Worm (Caenorhabditis elegans) whole organism, L2 larva: ENCODE measurements around the gene Y57E12B.11.

Experiments
- F13H6.1 ChIP-seq: sonication (generic microtip); optimal IDR thresholded peaks from 2 replicates; lab custom pipeline; 2016; ENCODE audit warnings: missing genetic modification characterization, missing compliant biosample characterization
- R02D3.7 ChIP-seq: fragments of 150-350 bp; optimal IDR thresholded peaks from 2 replicates; lab custom pipeline; 2014; ENCODE audit warnings: missing biosample characterization, missing genetic modification characterization
- blmp-1 ChIP-seq: sonication (generic microtip); optimal IDR thresholded peaks from 2 replicates; lab custom pipeline; 2017; ENCODE audit warnings: missing genetic modification characterization, mild to moderate bottlenecking, missing compliant biosample characterization, antibody characterized with exemption, moderate library complexity; ENCODE audit not compliant: insufficient read depth
- ceh-16 ChIP-seq: fragments of 150-350 bp; optimal IDR thresholded peaks from 2 replicates; lab custom pipeline; 2014; ENCODE audit warnings: missing biosample characterization, missing genetic modification characterization
- ceh-82 ChIP-seq: fragments of 150-350 bp; optimal IDR thresholded peaks from 2 replicates; lab custom pipeline; 2014; ENCODE audit warnings: missing biosample characterization, missing genetic modification characterization
- crh-2 ChIP-seq: sonication (generic microtip); optimal IDR thresholded peaks from 2 replicates; lab custom pipeline; 2017; ENCODE audit warnings: missing biosample characterization, missing genetic modification characterization
- mbf-1 ChIP-seq: sonication (generic microtip); optimal IDR thresholded peaks from 2 replicates; lab custom pipeline; 2017; ENCODE audit warnings: missing biosample characterization, missing genetic modification characterization
- mdl-1 ChIP-seq, 2 experiments: fragments of 150-350 bp in 1 of 2; sonication (generic microtip) in 1 of 2; optimal IDR thresholded peaks; 2 replicates each; lab custom pipeline; 2017; ENCODE audit warnings: missing biosample characterization in 2 of 2, missing genetic modification characterization in 2 of 2
- nhr-10 ChIP-seq: sonication (generic microtip); optimal IDR thresholded peaks from 2 replicates; lab custom pipeline; 2017; ENCODE audit warnings: missing biosample characterization, missing genetic modification characterization
- nhr-11 ChIP-seq: fragments of 150-350 bp; optimal IDR thresholded peaks from 2 replicates; lab custom pipeline; 2014; ENCODE audit warnings: missing biosample characterization, missing genetic modification characterization
- nhr-23 ChIP-seq: fragments of 150-350 bp; optimal IDR thresholded peaks from 2 replicates; lab custom pipeline; 2014; ENCODE audit warnings: missing biosample characterization, missing genetic modification reagents, missing genetic modification characterization
- skn-1 ChIP-seq: sonication (generic microtip); optimal IDR thresholded peaks from 2 replicates; lab custom pipeline; 2017; ENCODE audit warnings: missing biosample characterization, missing genetic modification characterization
- sma-3 ChIP-seq: sonication (generic microtip); optimal IDR thresholded peaks from 2 replicates; lab custom pipeline; 2016; ENCODE audit warnings: missing genetic modification reagents, missing genetic modification characterization, missing compliant biosample characterization
- sma-9 ChIP-seq, 2 experiments: fragments of 150-350 bp in 1 of 2; sonication (generic microtip) in 1 of 2; optimal IDR thresholded peaks; 2 replicates each; lab custom pipeline; 2014 to 2016; ENCODE audit warnings: missing genetic modification characterization in 2 of 2, mild to moderate bottlenecking in 1 of 2, missing biosample characterization in 1 of 2, missing compliant biosample characterization in 1 of 2, missing genetic modification reagents in 1 of 2, moderate library complexity in 1 of 2

Gene Y57E12B.11

DNA sequence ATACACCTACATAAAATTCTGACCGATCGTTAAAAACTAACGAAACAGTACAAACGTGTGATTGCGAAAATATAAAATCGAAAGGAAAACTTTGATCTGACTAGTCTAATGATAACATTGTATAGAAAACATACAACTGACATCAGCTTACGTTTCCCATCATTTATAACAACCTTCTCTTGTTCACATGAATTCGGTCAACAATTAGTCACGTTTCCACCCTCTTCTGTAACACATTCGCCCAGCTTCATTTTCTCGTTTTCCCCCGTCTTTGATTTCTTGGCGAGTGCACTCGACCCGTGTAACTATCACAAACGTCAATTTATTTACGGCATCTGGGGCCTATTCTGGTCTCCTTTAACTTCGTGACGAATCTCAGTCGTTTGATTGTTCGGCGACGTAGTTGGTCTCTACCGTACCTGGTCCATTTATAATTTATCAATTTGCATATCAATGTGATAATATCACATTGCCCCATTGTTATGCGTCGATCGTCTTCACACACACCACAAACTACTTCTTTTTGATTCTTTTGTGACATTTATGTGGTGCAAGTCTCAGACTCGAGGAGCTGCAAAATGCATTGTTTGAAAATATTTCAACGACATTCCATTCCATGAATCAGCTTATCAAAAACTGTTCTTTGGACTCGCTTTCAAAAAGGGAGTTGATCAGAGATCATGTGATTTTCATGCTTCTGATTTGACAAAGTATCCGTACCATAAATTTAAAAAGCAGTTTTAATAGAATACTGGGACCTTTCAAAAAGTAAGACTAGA is 48.7 kb downstream of the Y57E12B.11 start:
- TF ChIP-seq F13H6.1 (tag; lab: Kevin White, UChicago), result no peak
- no peak for TF ChIP-seq sma-3 (GFP tag; lab: Kevin White, UChicago)
- no peak for TF ChIP-seq skn-1 (tag; lab: Kevin White, UChicago)
- TF ChIP-seq nhr-23 (tag; lab: Kevin White, UChicago), result no peak
- no peak for TF ChIP-seq ceh-82 (tag; lab: Kevin White, UChicago)
- peak; percentile 23 for TF ChIP-seq crh-2 (tag; lab: Kevin White, UChicago)
- no peak for TF ChIP-seq mdl-1 (tag; optimal IDR thresholded peaks at IDR 0.05; lab: Kevin White, UChicago)
- peak; percentile 26 for TF ChIP-seq sma-9 (GFP tag; optimal IDR thresholded peaks at IDR 0.05; lab: Kevin White, UChicago)
- TF ChIP-seq sma-9 (tag; optimal IDR thresholded peaks at IDR 0.05; lab: Kevin White, UChicago), result no peak

- TF ChIP-seq mbf-1 (tag; lab: Kevin White, UChicago) (no peak), ceh-82 (tag; lab: Kevin White, UChicago) (no peak), nhr-11 (tag; lab: Kevin White, UChicago) (no peak), blmp-1 (tag; lab: Kevin White, UChicago) (no peak), nhr-10 (tag; lab: Kevin White, UChicago) (no peak), R02D3.7 (tag; lab: Kevin White, UChicago) (no peak), sma-9 (GFP tag; optimal IDR thresholded peaks at IDR 0.05; lab: Kevin White, UChicago) (peak; percentile 25), sma-9 (tag; optimal IDR thresholded peaks at IDR 0.05; lab: Kevin White, UChicago) (no peak), ceh-16 (no peak)
- TF ChIP-seq, all 48 proteins: peak for 1
These were observed 49.5 kb downstream of the Y57E12B.11 start, which contains the start of gene odc-1 for ce11 chrV:6900173-6900638. Gene odc-1, minus strand, starts transcription at chrV:6900223.
